Fruit fly (Drosophila melanogaster) whole organism, prepupa: ENCODE measurements around the gene hiw.
A peak's percentile ranks its signal among the peaks of the same experiment; 100 is the strongest.

ENCODE experiments used
- Blimp-1 ChIP-seq: fragments of 200-800 bp; sonication (Bioruptor generic); optimal IDR thresholded peaks from 3 replicates; lab custom pipeline; 2017; ENCODE audit warnings: missing biosample characterization, missing genetic modification characterization, mild to moderate bottlenecking, moderate library complexity, missing genetic modification reagents
- CG10631 ChIP-seq: fragments of 200-800 bp; sonication (Bioruptor generic); optimal IDR thresholded peaks from 2 replicates; lab custom pipeline; 2016; ENCODE audit warnings: missing biosample characterization, missing genetic modification characterization
- CG10669 ChIP-seq: fragments of 200-800 bp; sonication (Bioruptor generic); optimal IDR thresholded peaks from 3 replicates; lab custom pipeline; 2018; ENCODE audit warnings: missing biosample characterization, mild to moderate bottlenecking, missing genetic modification characterization, moderate library complexity
- CG11902 ChIP-seq: fragments of 200-800 bp; sonication (Bioruptor generic); optimal IDR thresholded peaks from 3 replicates; lab custom pipeline; 2016; ENCODE audit warnings: missing biosample characterization, missing genetic modification characterization
- CG15336 ChIP-seq: fragments of 200-800 bp; sonication (Bioruptor generic); IDR thresholded peaks from 2 replicates; pipeline ENCODE4 v1.3.6; 2022; ENCODE audit warnings: missing biosample characterization, missing genetic modification characterization
- CG1621 ChIP-seq: fragments of 200-800 bp; sonication (Bioruptor generic); optimal IDR thresholded peaks from 3 replicates; lab custom pipeline; 2018; ENCODE audit warnings: missing biosample characterization, mild to moderate bottlenecking, missing genetic modification characterization
- CG16779 ChIP-seq: fragments of 200-800 bp; sonication (Bioruptor generic); optimal IDR thresholded peaks from 3 replicates; lab custom pipeline; 2017; ENCODE audit warnings: missing biosample characterization, mild to moderate bottlenecking, missing genetic modification characterization
- CG3032 ChIP-seq: fragments of 200-800 bp; optimal IDR thresholded peaks from 2 replicates; lab custom pipeline; 2019; ENCODE audit warnings: missing biosample characterization, mild to moderate bottlenecking, missing genetic modification characterization, moderate library complexity
- CG31627 ChIP-seq: fragments of 200-800 bp; sonication (Bioruptor generic); optimal IDR thresholded peaks from 3 replicates; lab custom pipeline; 2016; ENCODE audit warnings: missing biosample characterization, missing genetic modification characterization
- CG32006 ChIP-seq: fragments of 200-800 bp; sonication (Bioruptor generic); optimal IDR thresholded peaks from 3 replicates; lab custom pipeline; 2017; ENCODE audit warnings: missing biosample characterization, mild to moderate bottlenecking, missing genetic modification characterization
- CG34406 ChIP-seq: fragments of 200-800 bp; sonication (Bioruptor generic); optimal IDR thresholded peaks from 3 replicates; lab custom pipeline; 2016; ENCODE audit warnings: missing biosample characterization, missing genetic modification characterization
- CG3919 ChIP-seq: fragments of 200-800 bp; sonication (Bioruptor generic); optimal IDR thresholded peaks from 3 replicates; lab custom pipeline; 2016; ENCODE audit warnings: missing biosample characterization, missing genetic modification characterization
- CG6276 ChIP-seq: fragments of 200-800 bp; sonication (Bioruptor generic); optimal IDR thresholded peaks from 2 replicates; lab custom pipeline; 2017; ENCODE audit warnings: missing biosample characterization, mild to moderate bottlenecking, missing genetic modification characterization
- CG6792 ChIP-seq: fragments of 200-800 bp; sonication (Bioruptor generic); optimal IDR thresholded peaks from 3 replicates; lab custom pipeline; 2016; ENCODE audit warnings: missing biosample characterization, missing genetic modification characterization
- CG7368 ChIP-seq: fragments of 200-800 bp; sonication (Bioruptor generic); optimal IDR thresholded peaks from 3 replicates; lab custom pipeline; 2016; ENCODE audit warnings: missing biosample characterization, missing genetic modification characterization
- CG8119 ChIP-seq: fragments of 200-800 bp; sonication (Bioruptor generic); IDR thresholded peaks from 3 replicates; pipeline ENCODE4 v1.3.6; 2022; ENCODE audit warnings: missing biosample characterization, missing genetic modification characterization
- CG8319 ChIP-seq: fragments of 200-800 bp; sonication (Bioruptor generic); optimal IDR thresholded peaks from 3 replicates; lab custom pipeline; 2016; ENCODE audit warnings: missing biosample characterization, missing genetic modification characterization
- CG8632 ChIP-seq: fragments of 200-800 bp; sonication (Bioruptor generic); optimal IDR thresholded peaks from 3 replicates; lab custom pipeline; 2016; ENCODE audit warnings: missing biosample characterization, missing genetic modification characterization
- CG9139 ChIP-seq: fragments of 200-800 bp; sonication (Bioruptor generic); optimal IDR thresholded peaks from 3 replicates; lab custom pipeline; 2017; ENCODE audit warnings: missing biosample characterization, mild to moderate bottlenecking, missing genetic modification characterization
- Eip75B ChIP-seq: fragments of 200-800 bp; sonication (Bioruptor generic); optimal IDR thresholded peaks from 3 replicates; lab custom pipeline; 2016; ENCODE audit warnings: missing biosample characterization, missing genetic modification characterization
- Eip78C ChIP-seq: fragments of 200-800 bp; sonication (Bioruptor generic); peaks from one replicate; lab custom pipeline; 2016; ENCODE audit warnings: missing biosample characterization, missing genetic modification characterization
- Eip93F ChIP-seq: fragments of 200-800 bp; sonication (Bioruptor generic); optimal IDR thresholded peaks from 2 replicates; lab custom pipeline; 2016; ENCODE audit warnings: missing biosample characterization, mild to moderate bottlenecking, missing genetic modification characterization
- Ets96B ChIP-seq: fragments of 200-800 bp; optimal IDR thresholded peaks from 2 replicates; lab custom pipeline; 2019; ENCODE audit warnings: missing biosample characterization, mild to moderate bottlenecking, missing genetic modification characterization, moderate library complexity
- Gug ChIP-seq: fragments of 200-800 bp; sonication (Bioruptor generic); IDR thresholded peaks from 2 replicates; pipeline ENCODE4 v1.3.6; 2022; ENCODE audit warnings: missing biosample characterization, missing genetic modification characterization
- Hr39 ChIP-seq: fragments of 200-800 bp; sonication (Bioruptor generic); optimal IDR thresholded peaks from 2 replicates; lab custom pipeline; 2016; ENCODE audit warnings: missing biosample characterization, missing genetic modification characterization
- Lpt ChIP-seq: fragments of 200-800 bp; sonication (Bioruptor generic); optimal IDR thresholded peaks from 3 replicates; lab custom pipeline; 2016; ENCODE audit warnings: missing biosample characterization, missing genetic modification characterization
- Met ChIP-seq: fragments of 200-800 bp; sonication (Bioruptor generic); optimal IDR thresholded peaks from 3 replicates; lab custom pipeline; 2016; ENCODE audit warnings: missing biosample characterization, missing genetic modification characterization
- Smox ChIP-seq: fragments of 200-800 bp; sonication (Bioruptor generic); optimal IDR thresholded peaks from 3 replicates; lab custom pipeline; 2016; ENCODE audit warnings: missing biosample characterization, missing genetic modification characterization
- Sox102F ChIP-seq: fragments of 200-800 bp; sonication (Bioruptor generic); optimal IDR thresholded peaks from 2 replicates; lab custom pipeline; 2016; ENCODE audit warnings: missing biosample characterization, mild to moderate bottlenecking, missing genetic modification characterization
- Sox14 ChIP-seq: fragments of 200-800 bp; sonication (Bioruptor generic); optimal IDR thresholded peaks from 3 replicates; lab custom pipeline; 2016; ENCODE audit warnings: missing biosample characterization, missing genetic modification characterization
- Sox15 ChIP-seq: fragments of 200-800 bp; sonication (Bioruptor generic); optimal IDR thresholded peaks from 3 replicates; lab custom pipeline; 2016; ENCODE audit warnings: missing biosample characterization, missing genetic modification characterization
- achi ChIP-seq: fragments of 200-800 bp; sonication (Bioruptor generic); optimal IDR thresholded peaks from 3 replicates; lab custom pipeline; 2016; ENCODE audit warnings: missing biosample characterization, missing genetic modification characterization
- acj6 ChIP-seq: fragments of 200-800 bp; sonication (Bioruptor generic); optimal IDR thresholded peaks from 3 replicates; lab custom pipeline; 2016; ENCODE audit warnings: missing biosample characterization, missing genetic modification characterization
- cyc ChIP-seq: fragments of 200-800 bp; sonication (Bioruptor generic); optimal IDR thresholded peaks from 3 replicates; lab custom pipeline; 2016; ENCODE audit warnings: missing biosample characterization, missing genetic modification characterization
- dsx ChIP-seq: fragments of 200-800 bp; optimal IDR thresholded peaks from 3 replicates; lab custom pipeline; 2019; ENCODE audit warnings: missing biosample characterization, mild to moderate bottlenecking, missing genetic modification characterization, moderate library complexity; ENCODE audit not compliant: poor library complexity, severe bottlenecking
- eg ChIP-seq: fragments of 200-800 bp; sonication (Bioruptor generic); IDR thresholded peaks from 3 replicates; pipeline ENCODE4 v1.3.6; 2022; ENCODE audit warnings: missing biosample characterization, missing genetic modification characterization
- esn ChIP-seq: fragments of 200-800 bp; sonication (Bioruptor generic); optimal IDR thresholded peaks from 2 replicates; lab custom pipeline; 2016; ENCODE audit warnings: missing biosample characterization, mild to moderate bottlenecking, missing genetic modification characterization, moderate library complexity
- fd59A ChIP-seq: fragments of 200-800 bp; sonication (Bioruptor generic); optimal IDR thresholded peaks from 2 replicates; lab custom pipeline; 2017; ENCODE audit warnings: missing biosample characterization, mild to moderate bottlenecking, missing genetic modification characterization, missing genetic modification reagents
- fd85E ChIP-seq: fragments of 200-800 bp; sonication (Bioruptor generic); optimal IDR thresholded peaks from 3 replicates; lab custom pipeline; 2016; ENCODE audit warnings: missing biosample characterization, missing genetic modification characterization
- fkh ChIP-seq: fragments of 200-800 bp; sonication (Bioruptor generic); optimal IDR thresholded peaks from 3 replicates; lab custom pipeline; 2017; ENCODE audit warnings: missing biosample characterization, mild to moderate bottlenecking, missing genetic modification characterization, moderate library complexity
- lz ChIP-seq: fragments of 200-800 bp; sonication (Bioruptor generic); optimal IDR thresholded peaks from 3 replicates; lab custom pipeline; 2016; ENCODE audit warnings: missing biosample characterization, missing genetic modification characterization
- net ChIP-seq: fragments of 200-800 bp; sonication (Bioruptor generic); optimal IDR thresholded peaks from 3 replicates; lab custom pipeline; 2016; ENCODE audit warnings: missing biosample characterization, missing genetic modification characterization
- pdm3 ChIP-seq: fragments of 200-800 bp; sonication (Bioruptor generic); optimal IDR thresholded peaks from 3 replicates; lab custom pipeline; 2016; ENCODE audit warnings: missing biosample characterization, missing genetic modification characterization
- salr ChIP-seq, 2 experiments: fragments of 200-800 bp; sonication (Bioruptor generic); optimal IDR thresholded peaks; 3 replicates each; lab custom pipeline; 2016 to 2018; ENCODE audit warnings: missing biosample characterization in 2 of 2, missing genetic modification characterization in 2 of 2, mild to moderate bottlenecking in 1 of 2
- spab ChIP-seq: fragments of 200-800 bp; sonication (Bioruptor generic); optimal IDR thresholded peaks from 2 replicates; lab custom pipeline; 2017; ENCODE audit warnings: missing biosample characterization, mild to moderate bottlenecking, missing genetic modification characterization, missing genetic modification reagents
- ss ChIP-seq, 2 experiments: fragments of 200-800 bp; sonication (Bioruptor generic); optimal IDR thresholded peaks; 2 replicates in 1 of 2; 3 replicates in 1 of 2; lab custom pipeline; 2017 to 2018; ENCODE audit warnings: mild to moderate bottlenecking in 2 of 2, missing biosample characterization in 2 of 2, missing genetic modification characterization in 2 of 2, moderate library complexity in 1 of 2
- svp ChIP-seq: fragments of 200-800 bp; sonication (Bioruptor generic); peaks from one replicate; lab custom pipeline; 2016; ENCODE audit warnings: missing biosample characterization, missing genetic modification characterization
- vri ChIP-seq: fragments of 200-800 bp; sonication (Bioruptor generic); optimal IDR thresholded peaks from 3 replicates; lab custom pipeline; 2016; ENCODE audit warnings: missing biosample characterization, mild to moderate bottlenecking, missing genetic modification characterization

hiw gene

DNA sequence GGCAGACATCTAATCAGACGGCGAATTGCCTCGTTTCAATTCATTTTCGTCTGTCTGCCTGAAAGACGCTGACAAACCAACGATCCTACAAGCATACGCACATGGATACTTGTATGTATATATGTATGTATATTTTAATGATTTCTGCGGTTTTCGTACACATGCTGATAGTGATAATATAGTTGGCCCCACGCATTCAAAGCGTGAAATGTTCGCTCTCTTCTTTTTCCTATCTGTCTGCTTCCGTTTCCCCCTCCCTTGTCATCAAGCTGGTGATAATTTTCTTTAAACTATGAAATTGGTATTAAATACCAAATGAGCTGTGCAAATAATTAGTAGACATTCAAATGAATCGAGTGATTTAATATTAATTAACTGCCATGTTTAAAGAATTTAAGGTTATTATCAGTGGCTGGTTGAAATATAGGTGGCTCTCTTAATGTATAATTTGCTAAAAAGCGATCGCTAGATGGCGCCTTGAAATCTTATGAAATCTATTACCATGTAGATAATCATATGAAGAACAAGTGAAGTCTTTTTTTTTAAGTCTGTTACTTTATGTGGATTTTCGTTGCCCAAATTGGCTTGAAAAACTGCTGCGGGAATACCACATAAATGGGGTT is 17.7 kb upstream of the hiw start, which contains the start of gene CG33177 (continued):
- TF ChIP-seq eg (GFP tag; lab: Robert Waterston, UW): no peak
- no peak for TF ChIP-seq CG6792 (GFP tag; lab: Kevin White, UChicago)
- no peak for TF ChIP-seq Eip93F (GFP tag; lab: Kevin White, UChicago)
- TF ChIP-seq Met (GFP tag; lab: Kevin White, UChicago): peak; percentile 5
- TF ChIP-seq fkh (GFP tag; lab: Kevin White, UChicago): peak; percentile 25
- no peak for TF ChIP-seq salr (GFP tag; optimal IDR thresholded peaks at IDR 0.05; lab: Kevin White, UChicago)
- TF ChIP-seq CG11902: no peak
- TF ChIP-seq Eip75B (GFP tag; lab: Kevin White, UChicago): no peak
- no peak for TF ChIP-seq CG3032 (tag; lab: Kevin White, UChicago)
- no peak for TF ChIP-seq CG8319 (GFP tag; lab: Kevin White, UChicago)
- TF ChIP-seq CG34406 (GFP tag; lab: Kevin White, UChicago): no peak
- TF ChIP-seq CG32006: no peak
- no peak for TF ChIP-seq CG10631
- TF ChIP-seq acj6: no peak
- no peak for TF ChIP-seq Gug
- TF ChIP-seq CG6276 (GFP tag; lab: Kevin White, UChicago): no peak
- no peak for TF ChIP-seq Sox15
- no peak for TF ChIP-seq CG3919 (GFP tag; lab: Kevin White, UChicago)

DNA sequence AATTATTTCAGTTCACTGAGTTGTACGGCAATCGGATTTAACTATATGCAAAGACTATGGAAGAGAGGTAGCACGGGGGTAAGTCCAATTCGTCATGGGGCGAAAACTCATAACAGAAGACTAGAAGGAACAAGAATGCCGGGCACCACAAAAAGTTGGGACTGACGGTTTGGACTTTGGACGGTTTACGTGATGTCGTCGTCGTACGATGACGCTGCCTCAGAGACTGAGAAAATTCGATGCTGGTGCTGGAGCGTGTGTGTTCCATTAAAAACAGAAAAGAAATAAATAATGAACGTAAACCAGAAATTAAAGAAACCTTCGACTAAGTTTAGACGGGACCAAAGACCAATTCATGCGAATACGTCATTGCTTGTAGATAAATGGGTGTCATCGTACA is 16.7 kb upstream of the hiw start:
- TF ChIP-seq CG31627 (no peak), dsx (GFP tag; lab: Kevin White, UChicago) (no peak), CG9139 (GFP tag; lab: Kevin White, UChicago) (peak; percentile 74), fd59A (GFP tag; lab: Kevin White, UChicago) (no peak), CG8632 (GFP tag; lab: Kevin White, UChicago) (no peak), net (GFP tag; lab: Kevin White, UChicago) (peak; percentile 21), CG6792 (GFP tag; lab: Kevin White, UChicago) (no peak), CG15336 (no peak; the same call in 1 of the 2 replicates), cyc (GFP tag; lab: Kevin White, UChicago) (no peak), CG8119 (GFP tag; lab: Robert Waterston, UW) (peak; percentile 25; the same call in 1 of the 3 replicates), esn (GFP tag; lab: Kevin White, UChicago) (no peak), CG34406 (GFP tag; lab: Kevin White, UChicago) (no peak), CG16779 (tag; lab: Kevin White, UChicago) (no peak), Lpt (GFP tag; lab: Kevin White, UChicago) (peak; percentile 13), acj6 (no peak), CG10631 (no peak), Hr39 (GFP tag; lab: Kevin White, UChicago) (no peak), Blimp-1 (no peak), eg (GFP tag; lab: Robert Waterston, UW) (0 out of 3 replicates have a peak, but pooled peaks have one; percentile 9), salr (GFP tag; optimal IDR thresholded peaks at IDR 0.05; lab: Kevin White, UChicago) (peak in 1 of 2 experiments; percentile 10), CG1621 (peak; percentile 19), Sox102F (GFP tag; lab: Kevin White, UChicago) (no peak), CG3919 (GFP tag; lab: Kevin White, UChicago) (peak; percentile 9), Ets96B (tag; lab: Kevin White, UChicago) (no peak), pdm3 (no peak), CG6276 (GFP tag; lab: Kevin White, UChicago) (peak; percentile 48), vri (GFP tag; lab: Kevin White, UChicago) (no peak), CG32006 (no peak), CG7368 (GFP tag; lab: Kevin White, UChicago) (no peak), achi (GFP tag; lab: Kevin White, UChicago) (no peak), lz (GFP tag; lab: Kevin White, UChicago) (no peak), CG8319 (GFP tag; lab: Kevin White, UChicago) (no peak), CG10669 (GFP tag; lab: Kevin White, UChicago) (peak; percentile 13), Sox14 (GFP tag; lab: Kevin White, UChicago) (no peak), ss (GFP tag; optimal IDR thresholded peaks at IDR 0.05; lab: Kevin White, UChicago) (peak; percentile 80 to 83), spab (GFP tag; lab: Kevin White, UChicago) (peak; percentile 27), Sox15 (no peak), fd85E (GFP tag; lab: Kevin White, UChicago) (no peak), svp (no peak), CG3032 (tag; lab: Kevin White, UChicago) (no peak), Eip75B (GFP tag; lab: Kevin White, UChicago) (no peak), Smox (GFP tag; lab: Kevin White, UChicago) (no peak), Eip78C (GFP tag; lab: Kevin White, UChicago) (no peak)
